Worm (Caenorhabditis elegans): Measurements from ENCODE around the gene R166.2.

ce11 chrII:10542654-10543456, 5.4 kb upstream of the R166.2 start:
- TF ChIP-seq nhr-179 (tag; optimal IDR thresholded peaks at IDR 0.05) (no peak), zim-3 (tag; optimal IDR thresholded peaks at IDR 0.05) (peak; percentile 70), hsf-1 (GFP tag; IDR thresholded peaks at IDR 0.05) (peak; percentile 57), lsy-27 (tag; optimal IDR thresholded peaks at IDR 0.05; ENCODE audit: borderline replicate concordance, insufficient read depth) (no peak), ztf-28 (GFP tag; IDR thresholded peaks at IDR 0.05) (peak; percentile 58; the same call in 1 of the 2 replicates), ceh-79 (tag; optimal IDR thresholded peaks at IDR 0.05) (no peak)

Measured in whole organism, young adult.